Worm (Caenorhabditis elegans): Measurements from ENCODE around the gene F14B8.4.

DNA sequence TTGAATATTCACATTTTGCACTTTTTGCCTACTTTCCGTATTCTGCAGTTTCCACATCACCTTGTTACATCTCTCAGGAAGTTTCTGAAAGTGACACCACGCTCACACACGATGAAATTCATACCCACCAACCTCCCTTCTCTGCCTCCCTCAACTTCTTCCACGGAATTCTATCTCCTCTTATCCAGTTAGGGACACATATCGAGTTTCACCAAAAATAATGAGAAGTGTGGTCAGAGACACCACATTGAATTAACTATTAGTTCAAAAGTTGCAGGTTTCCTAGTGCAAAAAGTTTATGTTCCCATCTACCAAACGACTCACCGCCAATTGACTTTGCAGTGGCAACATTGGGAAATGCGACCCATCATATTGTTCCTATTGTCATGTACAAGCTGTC, 49.3 kb downstream of the F14B8.4 start:
- TF ChIP-seq nhr-111 (GFP tag; optimal IDR thresholded peaks at IDR 0.05) (no peak), nhr-76 (tag; optimal IDR thresholded peaks at IDR 0.05) (no peak), pqm-1 (tag; optimal IDR thresholded peaks at IDR 0.05) (no peak), ceh-82 (tag; optimal IDR thresholded peaks at IDR 0.05) (no peak), snpc-4 (tag; optimal IDR thresholded peaks at IDR 0.05) (no peak), aly-2 (tag; optimal IDR thresholded peaks at IDR 0.05) (no peak), nhr-237 (tag; optimal IDR thresholded peaks at IDR 0.05) (no peak), php-3 (GFP tag; IDR thresholded peaks at IDR 0.05) (no peak), dve-1 (tag; optimal IDR thresholded peaks at IDR 0.05; ENCODE audit: insufficient read depth) (no peak), lin-13 (GFP tag; optimal IDR thresholded peaks at IDR 0.05) (no peak), unc-62 (GFP tag; optimal IDR thresholded peaks at IDR 0.05 in 1 of 2) (peak in 1 of 2 experiments; percentile 96), unc-62 (tag; optimal IDR thresholded peaks at IDR 0.05) (no peak), pha-4 (GFP tag; IDR thresholded peaks at IDR 0.05) (no peak), pha-4 (tag; optimal IDR thresholded peaks at IDR 0.05) (no peak), egl-27 (tag; optimal IDR thresholded peaks at IDR 0.05) (no peak)
